Fruit fly (Drosophila melanogaster) whole organism, adult: ENCODE data around the gene CG31077.
A peak's percentile ranks its signal among the peaks of the same experiment; 100 is the strongest.

Experiments
- CG11617 ChIP-seq: fragments of 200-800 bp; sonication (Bioruptor generic); optimal IDR thresholded peaks from 2 replicates; lab custom pipeline; 2017; ENCODE audit warnings: mild to moderate bottlenecking, missing biosample characterization, missing genetic modification reagents, missing genetic modification characterization
- CG12768 ChIP-seq: fragments of 200-800 bp; sonication (Bioruptor generic); optimal IDR thresholded peaks from 2 replicates; lab custom pipeline; 2017; ENCODE audit warnings: missing biosample characterization, missing genetic modification characterization, mild to moderate bottlenecking, moderate library complexity, missing genetic modification reagents
- CG14711 ChIP-seq: fragments of 200-800 bp; sonication (Bioruptor generic); optimal IDR thresholded peaks from 2 replicates; lab custom pipeline; 2018; ENCODE audit warnings: missing biosample characterization, mild to moderate bottlenecking, missing genetic modification characterization, moderate library complexity
- CG1620 ChIP-seq: fragments of 200-800 bp; sonication (Bioruptor generic); optimal IDR thresholded peaks from 2 replicates; lab custom pipeline; 2016; ENCODE audit warnings: missing biosample characterization, missing genetic modification characterization
- CG33017 ChIP-seq: fragments of 200-800 bp; sonication (Bioruptor generic); optimal IDR thresholded peaks from 2 replicates; lab custom pipeline; 2018; ENCODE audit warnings: missing biosample characterization, mild to moderate bottlenecking, missing genetic modification characterization, moderate library complexity
- CG5204 ChIP-seq: fragments of 200-800 bp; sonication (Bioruptor generic); optimal IDR thresholded peaks from 2 replicates; lab custom pipeline; 2016; ENCODE audit warnings: missing biosample characterization, missing genetic modification characterization
- CG7045 ChIP-seq: fragments of 200-800 bp; sonication (Bioruptor generic); optimal IDR thresholded peaks from 2 replicates; lab custom pipeline; 2017; ENCODE audit warnings: missing biosample characterization, mild to moderate bottlenecking, missing genetic modification characterization
- CG7101 ChIP-seq: fragments of 200-800 bp; sonication (Bioruptor generic); optimal IDR thresholded peaks from 2 replicates; lab custom pipeline; 2018; ENCODE audit warnings: missing biosample characterization, mild to moderate bottlenecking, missing genetic modification characterization, moderate library complexity
- Clk ChIP-seq: fragments of 200-800 bp; sonication (Bioruptor generic); optimal IDR thresholded peaks from 2 replicates; lab custom pipeline; 2017; ENCODE audit warnings: missing biosample characterization, missing genetic modification characterization
- Crg-1 ChIP-seq: fragments of 200-800 bp; sonication (Bioruptor generic); optimal IDR thresholded peaks from 2 replicates; lab custom pipeline; 2016; ENCODE audit warnings: missing biosample characterization, missing genetic modification characterization
- Hr96 ChIP-seq: fragments of 200-800 bp; sonication (Bioruptor generic); optimal IDR thresholded peaks from 2 replicates; lab custom pipeline; 2016; ENCODE audit warnings: missing biosample characterization, missing genetic modification characterization
- Mnt ChIP-seq: fragments of 200-800 bp; sonication (Bioruptor generic); optimal IDR thresholded peaks from 2 replicates; lab custom pipeline; 2016; ENCODE audit warnings: missing biosample characterization, mild to moderate bottlenecking, missing genetic modification characterization
- bab1 ChIP-seq: fragments of 200-800 bp; sonication (Bioruptor generic); optimal IDR thresholded peaks from 3 replicates; lab custom pipeline; 2019; ENCODE audit warnings: missing biosample characterization, mild to moderate bottlenecking, missing genetic modification characterization, moderate library complexity
- cic ChIP-seq: fragments of 200-800 bp; sonication (Bioruptor generic); optimal IDR thresholded peaks from 2 replicates; lab custom pipeline; 2017; ENCODE audit warnings: missing biosample characterization, mild to moderate bottlenecking, missing genetic modification characterization, moderate library complexity
- cnc ChIP-seq, 2 experiments: fragments of >200 bp; optimal IDR thresholded peaks; 2 replicates each; lab custom pipeline; 2017
- kay ChIP-seq: fragments of 200-800 bp; sonication (Bioruptor generic); peaks from one replicate; lab custom pipeline; 2016; ENCODE audit warnings: missing biosample characterization, missing genetic modification characterization, borderline replicate concordance
- ovo ChIP-seq: fragments of 200-800 bp; sonication (Bioruptor generic); optimal IDR thresholded peaks from 2 replicates; lab custom pipeline; 2016; ENCODE audit warnings: missing biosample characterization, missing genetic modification characterization
- pad ChIP-seq: fragments of 200-800 bp; sonication (Bioruptor generic); optimal IDR thresholded peaks from 3 replicates; lab custom pipeline; 2017; ENCODE audit warnings: missing biosample characterization, missing genetic modification characterization, mild to moderate bottlenecking, moderate library complexity, missing genetic modification reagents
- tj ChIP-seq: fragments of 200-800 bp; sonication (Bioruptor generic); optimal IDR thresholded peaks from 3 replicates; lab custom pipeline; 2017; ENCODE audit warnings: missing biosample characterization, mild to moderate bottlenecking, missing genetic modification characterization, moderate library complexity
- toe ChIP-seq: fragments of 200-800 bp; sonication (Bioruptor generic); optimal IDR thresholded peaks from 2 replicates; lab custom pipeline; 2016; ENCODE audit warnings: missing biosample characterization, missing genetic modification characterization

Gene CG31077

DNA sequence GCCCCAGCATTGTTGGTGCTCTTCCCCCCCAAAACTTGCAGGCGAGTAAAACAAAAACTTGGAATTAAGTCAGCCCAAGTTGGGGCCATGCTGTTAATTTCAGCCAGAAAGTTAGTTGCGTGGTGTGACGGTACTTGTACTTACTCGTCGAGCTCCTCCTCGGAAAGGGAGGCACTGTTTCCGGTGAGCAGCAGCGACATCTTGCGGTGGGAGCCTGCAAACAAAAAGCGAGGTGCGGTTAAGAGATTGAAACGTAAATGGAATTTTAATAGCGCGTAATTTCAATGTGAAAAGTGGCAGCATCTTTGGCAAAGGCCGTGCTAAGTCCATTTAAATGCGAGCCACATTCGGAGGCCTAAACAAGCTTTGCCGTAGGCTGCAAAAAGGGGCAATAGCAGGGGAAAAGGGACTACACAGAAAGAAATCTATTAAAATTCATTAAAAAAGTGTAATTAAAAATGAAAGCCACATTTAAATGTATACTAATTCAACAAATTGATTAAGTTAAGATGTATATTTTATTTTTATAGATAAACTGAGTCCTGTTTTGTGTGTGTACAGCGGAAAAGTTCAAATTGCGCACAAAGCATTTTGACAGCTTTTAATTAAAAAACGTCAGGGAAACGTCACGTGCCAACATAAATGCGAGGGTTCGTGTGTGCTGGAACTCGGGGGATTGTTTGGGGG lies 43.0 kb upstream of the CG31077 start:
- no peak for TF ChIP-seq CG7101
- no peak for TF ChIP-seq cic (GFP tag; lab: Kevin White, UChicago)
- no peak for TF ChIP-seq pad (GFP tag; lab: Kevin White, UChicago)

DNA sequence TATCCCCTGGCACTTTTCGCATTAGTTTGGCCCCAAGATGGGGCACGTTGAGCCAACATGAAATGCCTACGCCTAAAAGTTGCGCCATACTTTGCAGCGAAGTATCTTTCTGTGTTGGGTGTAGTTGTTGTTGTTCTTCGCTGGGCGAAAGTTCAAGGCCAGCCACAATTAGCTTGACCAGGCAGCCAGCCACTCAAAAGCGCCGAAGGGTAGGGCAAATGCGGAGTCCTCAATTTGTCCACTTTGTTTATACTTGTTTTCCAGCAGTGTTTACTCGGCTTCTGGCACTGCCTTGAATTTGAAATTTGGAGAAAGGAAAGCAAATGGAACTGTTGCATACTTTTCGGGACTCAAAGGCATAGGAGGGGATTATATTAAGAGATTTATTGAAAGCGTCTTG lies 42.4 kb upstream of the CG31077 start:
- TF ChIP-seq CG12768 (GFP tag; lab: Kevin White, UChicago) (no peak), kay (GFP tag; lab: Kevin White, UChicago) (no peak), CG11617 (GFP tag; lab: Kevin White, UChicago) (no peak), bab1 (no peak), CG7045 (no peak), tj (GFP tag; lab: Kevin White, UChicago) (no peak), CG14711 (tag; lab: Kevin White, UChicago) (no peak), toe (GFP tag; lab: Kevin White, UChicago) (no peak), CG7101 (no peak), cnc (optimal IDR thresholded peaks at IDR 0.05; lab: Kevin White, UChicago) (no peak), CG5204 (GFP tag; lab: Kevin White, UChicago) (no peak), ovo (no peak), Crg-1 (no peak), Hr96 (GFP tag; lab: Kevin White, UChicago) (no peak)

DNA sequence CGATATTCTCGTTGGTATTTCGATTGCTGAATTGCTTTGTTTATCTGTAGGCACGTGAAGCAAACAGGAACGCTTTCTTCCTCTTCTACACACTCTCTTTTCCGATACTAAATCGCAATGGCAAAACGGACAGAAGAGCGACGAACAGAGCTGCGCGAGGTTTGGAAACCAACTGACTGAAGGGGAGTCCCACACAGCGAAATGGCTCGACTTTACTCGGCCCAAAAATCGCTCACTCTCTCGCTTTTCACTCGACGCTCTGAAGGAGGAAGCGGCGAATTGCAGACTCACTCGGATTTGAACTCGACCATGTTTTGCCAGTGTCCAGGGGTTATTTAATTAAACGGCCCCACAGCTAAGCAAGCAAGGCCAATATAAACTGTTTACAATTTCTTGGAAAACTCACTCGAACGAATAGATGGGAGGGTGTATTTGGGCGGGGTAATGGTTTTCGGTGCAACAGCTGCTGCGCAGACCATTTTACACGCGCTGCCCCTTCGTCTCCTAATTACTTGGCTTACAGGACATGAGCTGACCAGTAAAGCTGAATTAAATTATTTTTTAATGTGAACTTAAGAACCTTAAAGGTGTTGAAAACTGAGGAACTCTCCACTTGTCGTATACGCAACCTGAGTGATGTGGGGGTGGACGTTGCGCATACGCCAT lies 41.1 kb upstream of the CG31077 start, which contains the start of gene CG6330:
TSS of gene CG6330 (minus strand) at position 178 of the 666 bp plus-strand sequence.
- TF ChIP-seq Mnt (GFP tag; lab: Kevin White, UChicago) (no peak), CG14711 (tag; lab: Kevin White, UChicago) (no peak), CG33017 (no peak), CG11617 (GFP tag; lab: Kevin White, UChicago) (no peak), cic (GFP tag; lab: Kevin White, UChicago) (no peak), Crg-1 (no peak), toe (GFP tag; lab: Kevin White, UChicago) (no peak), Hr96 (GFP tag; lab: Kevin White, UChicago) (no peak)

DNA sequence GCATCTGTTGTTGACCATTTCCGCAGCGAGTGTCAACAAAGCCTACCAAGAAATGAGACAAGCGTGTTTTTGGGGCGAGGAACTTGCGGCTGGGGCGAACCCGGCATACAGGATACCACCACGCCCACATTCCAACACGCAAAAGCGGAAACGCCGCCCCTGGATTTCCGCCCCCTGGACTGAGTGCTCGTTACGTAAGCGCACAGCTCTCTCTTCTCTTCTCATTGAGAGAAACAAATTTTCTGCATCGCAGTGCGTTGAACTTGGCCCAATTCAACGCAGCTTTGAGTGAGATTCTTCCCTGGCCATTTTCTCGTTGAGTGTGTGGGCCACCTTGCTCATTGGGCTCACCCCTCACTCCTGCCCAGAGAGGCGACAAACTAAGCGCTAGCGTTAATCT lies 39.1 kb upstream of the CG31077 start:
- TF ChIP-seq Mnt (GFP tag; lab: Kevin White, UChicago) (no peak), CG5204 (GFP tag; lab: Kevin White, UChicago) (no peak), toe (GFP tag; lab: Kevin White, UChicago) (no peak), CG14711 (tag; lab: Kevin White, UChicago) (no peak)

DNA sequence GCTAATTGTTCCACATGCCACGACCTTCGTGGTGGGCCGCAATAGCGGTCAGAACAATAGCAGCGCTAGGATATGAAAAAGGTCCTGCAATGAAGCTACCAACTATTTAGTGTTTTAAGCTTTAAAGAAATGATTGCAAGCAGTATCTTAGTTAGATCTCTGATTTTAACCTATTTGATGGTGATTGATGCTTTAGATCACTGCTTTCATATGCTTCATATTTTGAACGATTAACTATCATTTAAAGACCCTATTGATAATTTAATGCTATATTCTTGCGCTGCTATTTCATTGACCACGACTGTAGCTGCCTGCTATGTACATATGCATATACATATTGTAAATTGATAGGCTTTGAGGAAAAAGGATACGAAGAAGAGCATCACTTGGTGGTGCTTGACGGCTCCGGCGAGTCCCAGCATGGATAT lies 35.8 kb upstream of the CG31077 start:
- TF ChIP-seq pad (GFP tag; lab: Kevin White, UChicago) (no peak), tj (GFP tag; lab: Kevin White, UChicago) (no peak), CG11617 (GFP tag; lab: Kevin White, UChicago) (peak; percentile 8), Mnt (GFP tag; lab: Kevin White, UChicago) (no peak), CG14711 (tag; lab: Kevin White, UChicago) (peak; percentile 73), CG33017 (peak; percentile 71), cnc (optimal IDR thresholded peaks at IDR 0.05; lab: Kevin White, UChicago) (no peak), CG7045 (peak; percentile 85), cic (GFP tag; lab: Kevin White, UChicago) (peak; percentile 28), Hr96 (GFP tag; lab: Kevin White, UChicago) (no peak), toe (GFP tag; lab: Kevin White, UChicago) (peak; percentile 55), Clk (GFP tag; lab: Kevin White, UChicago) (peak; percentile 41), CG12768 (GFP tag; lab: Kevin White, UChicago) (peak; percentile 80), CG7101 (peak; percentile 45), Crg-1 (no peak), kay (GFP tag; lab: Kevin White, UChicago) (no peak), CG5204 (GFP tag; lab: Kevin White, UChicago) (no peak), CG1620 (GFP tag; lab: Kevin White, UChicago) (no peak), bab1 (no peak), ovo (no peak)

DNA sequence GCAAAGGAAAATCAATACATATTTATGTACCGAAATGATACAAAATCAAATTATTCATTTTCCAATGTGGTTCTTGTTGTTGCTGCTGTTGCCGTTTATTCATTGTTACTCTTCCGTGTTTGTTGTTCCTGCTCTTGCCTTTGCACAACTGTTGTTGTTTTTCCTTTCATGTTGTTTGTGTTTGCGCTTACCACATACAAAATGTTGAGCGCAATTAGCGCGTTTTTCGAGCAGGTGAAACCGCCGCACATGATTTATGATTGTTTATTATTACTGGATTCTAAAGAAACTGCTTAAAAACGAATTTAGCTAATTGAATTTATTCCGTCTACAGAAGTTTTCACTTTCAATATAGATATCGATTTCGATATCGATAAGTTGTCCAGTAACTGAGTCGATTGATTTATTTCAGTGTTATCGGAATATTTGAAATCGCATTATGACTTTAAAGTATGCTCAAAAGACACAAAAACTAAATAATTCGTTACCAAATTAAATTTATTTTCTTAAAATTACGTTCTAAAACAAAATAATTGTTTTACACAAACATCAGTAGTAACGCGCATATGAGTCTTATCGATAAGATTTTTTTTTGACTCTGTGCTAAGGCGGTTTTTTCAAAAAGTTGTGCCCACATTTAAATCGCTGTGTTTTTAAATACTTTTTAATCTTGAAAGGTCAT lies 35.0 kb upstream of the CG31077 start, which contains the start of gene Tsp97E:
TSS of gene Tsp97E (minus strand) at position 366 of the 682 bp plus-strand sequence.
- TF ChIP-seq Clk (GFP tag; lab: Kevin White, UChicago) (no peak), tj (GFP tag; lab: Kevin White, UChicago) (no peak), CG14711 (tag; lab: Kevin White, UChicago) (peak; percentile 15), CG33017 (peak; percentile 10), pad (GFP tag; lab: Kevin White, UChicago) (no peak), cic (GFP tag; lab: Kevin White, UChicago) (no peak), Hr96 (GFP tag; lab: Kevin White, UChicago) (no peak), CG7045 (no peak), CG1620 (GFP tag; lab: Kevin White, UChicago) (no peak), ovo (no peak), cnc (optimal IDR thresholded peaks at IDR 0.05; lab: Kevin White, UChicago) (no peak), CG12768 (GFP tag; lab: Kevin White, UChicago) (no peak), CG7101 (no peak), CG5204 (GFP tag; lab: Kevin White, UChicago) (no peak), toe (GFP tag; lab: Kevin White, UChicago) (no peak), Mnt (GFP tag; lab: Kevin White, UChicago) (no peak), CG11617 (GFP tag; lab: Kevin White, UChicago) (no peak), Crg-1 (no peak), kay (GFP tag; lab: Kevin White, UChicago) (no peak), bab1 (peak; percentile 54)
